Worm (Caenorhabditis elegans) whole organism, L3 larva: ENCODE measurements around the gene rpn-7.
"Not testable (repeated sequence)": the region's sequence is repeated elsewhere in the genome, so short reads cannot be mapped to it uniquely, and the experiment has no call there.

Experiments
- R02D3.7 ChIP-seq: fragments of 150-350 bp; optimal IDR thresholded peaks from 2 replicates; lab custom pipeline; 2014; ENCODE audit warnings: missing biosample characterization, missing genetic modification characterization
- ZK546.5 ChIP-seq: sonication (generic microtip); optimal IDR thresholded peaks from 2 replicates; lab custom pipeline; 2017; ENCODE audit warnings: missing biosample characterization, missing genetic modification characterization
- aly-2 ChIP-seq: fragments of 150-350 bp; optimal IDR thresholded peaks from 2 replicates; lab custom pipeline; 2014; ENCODE audit warnings: missing biosample characterization, missing genetic modification characterization
- ceh-16 ChIP-seq: sonication (generic microtip); optimal IDR thresholded peaks from 2 replicates; lab custom pipeline; 2017; ENCODE audit warnings: missing biosample characterization, missing genetic modification characterization
- ceh-28 ChIP-seq: fragments of 150-350 bp; optimal IDR thresholded peaks from 2 replicates; lab custom pipeline; 2014; ENCODE audit warnings: missing biosample characterization, missing genetic modification reagents, missing genetic modification characterization
- ceh-82 ChIP-seq: fragments of 150-350 bp; optimal IDR thresholded peaks from 2 replicates; lab custom pipeline; 2014; ENCODE audit warnings: missing biosample characterization, missing genetic modification characterization
- ceh-9 ChIP-seq: sonication (generic microtip); optimal IDR thresholded peaks from 2 replicates; lab custom pipeline; 2018; ENCODE audit warnings: missing biosample characterization, missing genetic modification characterization
- daf-12 ChIP-seq: fragments of 150-350 bp; optimal IDR thresholded peaks from 2 replicates; lab custom pipeline; 2014; ENCODE audit warnings: missing biosample characterization, missing genetic modification reagents, missing genetic modification characterization
- egl-5 ChIP-seq: fragments of 150-350 bp; optimal IDR thresholded peaks from 2 replicates; lab custom pipeline; 2017; ENCODE audit warnings: missing biosample characterization, missing genetic modification reagents, missing genetic modification characterization, inconsistent platforms
- elt-2 ChIP-seq: sonication (generic microtip); optimal IDR thresholded peaks from 2 replicates; lab custom pipeline; 2016; ENCODE audit warnings: missing genetic modification reagents, mild to moderate bottlenecking, missing genetic modification characterization, missing compliant biosample characterization
- elt-3 ChIP-seq, 3 experiments: fragments of 150-350 bp in 1 of 3; sonication (generic microtip) in 2 of 3; optimal IDR thresholded peaks; 2 replicates in 2 of 3; 4 replicates in 1 of 3; lab custom pipeline; 2014 to 2017; ENCODE audit warnings: missing biosample characterization in 3 of 3, missing genetic modification characterization in 3 of 3
- eor-1 ChIP-seq, 2 experiments: fragments of 150-350 bp; optimal IDR thresholded peaks; 2 replicates each; lab custom pipeline; 2014 to 2018; ENCODE audit warnings: missing biosample characterization in 2 of 2, missing genetic modification characterization in 2 of 2
- fkh-10 ChIP-seq: sonication (generic microtip); optimal IDR thresholded peaks from 2 replicates; lab custom pipeline; 2017; ENCODE audit warnings: missing biosample characterization, missing genetic modification reagents, missing genetic modification characterization
- fkh-2 ChIP-seq: fragments of 150-350 bp; optimal IDR thresholded peaks from 2 replicates; lab custom pipeline; 2014; ENCODE audit warnings: missing biosample characterization, missing genetic modification reagents, missing genetic modification characterization
- fos-1 ChIP-seq: fragments of 150-350 bp; optimal IDR thresholded peaks from 2 replicates; lab custom pipeline; 2014; ENCODE audit warnings: missing biosample characterization, missing genetic modification characterization
- hmg-11 ChIP-seq: sonication (generic microtip); optimal IDR thresholded peaks from 2 replicates; lab custom pipeline; 2016; ENCODE audit warnings: missing genetic modification characterization, missing compliant biosample characterization
- jun-1 ChIP-seq: fragments of 150-350 bp; optimal IDR thresholded peaks from 2 replicates; lab custom pipeline; 2014; ENCODE audit warnings: missing biosample characterization, missing genetic modification reagents, missing genetic modification characterization
- lin-15B ChIP-seq: fragments of 150-350 bp; optimal IDR thresholded peaks from 2 replicates; lab custom pipeline; 2014; ENCODE audit warnings: missing biosample characterization, missing genetic modification characterization
- lin-39 ChIP-seq: fragments of 150-350 bp; optimal IDR thresholded peaks from 2 replicates; lab custom pipeline; 2018; ENCODE audit warnings: missing biosample characterization, missing genetic modification reagents, missing genetic modification characterization
- lsy-12 ChIP-seq: sonication (generic microtip); optimal IDR thresholded peaks from 2 replicates; lab custom pipeline; 2016; ENCODE audit warnings: mild to moderate bottlenecking, missing genetic modification characterization, missing compliant biosample characterization
- mdl-1 ChIP-seq: fragments of 150-350 bp; optimal IDR thresholded peaks from 2 replicates; lab custom pipeline; 2014; ENCODE audit warnings: missing biosample characterization, missing genetic modification characterization
- nhr-12 ChIP-seq: fragments of 150-350 bp; optimal IDR thresholded peaks from 2 replicates; lab custom pipeline; 2014; ENCODE audit warnings: missing biosample characterization, missing genetic modification characterization
- nhr-23 ChIP-seq: fragments of 150-350 bp; optimal IDR thresholded peaks from 2 replicates; lab custom pipeline; 2014; ENCODE audit warnings: missing biosample characterization, missing genetic modification reagents, missing genetic modification characterization
- nhr-25 ChIP-seq: sonication (generic microtip); optimal IDR thresholded peaks from 2 replicates; lab custom pipeline; 2017; ENCODE audit warnings: missing biosample characterization, missing genetic modification characterization
- nhr-28 ChIP-seq: fragments of 150-350 bp; optimal IDR thresholded peaks from 2 replicates; lab custom pipeline; 2014; ENCODE audit warnings: missing biosample characterization, missing genetic modification characterization
- nhr-43 ChIP-seq: sonication (generic microtip); optimal IDR thresholded peaks from 2 replicates; lab custom pipeline; 2016; ENCODE audit warnings: mild to moderate bottlenecking, missing genetic modification characterization, missing compliant biosample characterization; ENCODE audit not compliant: poor library complexity, severe bottlenecking
- nhr-67 ChIP-seq: fragments of 150-350 bp; optimal IDR thresholded peaks from 2 replicates; lab custom pipeline; 2014; ENCODE audit warnings: missing biosample characterization, missing genetic modification characterization
- nhr-76 ChIP-seq: fragments of 150-350 bp; sonication (generic microtip); optimal IDR thresholded peaks from 5 replicates; lab custom pipeline; 2014; ENCODE audit warnings: missing biosample characterization, missing genetic modification characterization
- nhr-77 ChIP-seq: fragments of 150-350 bp; optimal IDR thresholded peaks from 2 replicates; lab custom pipeline; 2014; ENCODE audit warnings: missing biosample characterization, missing genetic modification characterization
- pha-4 ChIP-seq: fragments of 150-350 bp; optimal IDR thresholded peaks from 2 replicates; lab custom pipeline; 2014; ENCODE audit warnings: missing biosample characterization, missing genetic modification reagents, missing genetic modification characterization
- pqm-1 ChIP-seq: fragments of 150-350 bp; optimal IDR thresholded peaks from 2 replicates; lab custom pipeline; 2017; ENCODE audit warnings: missing biosample characterization, missing genetic modification characterization, inconsistent platforms
- sea-2 ChIP-seq: fragments of 150-350 bp; sonication (generic microtip); optimal IDR thresholded peaks from 4 replicates; lab custom pipeline; 2014; ENCODE audit warnings: missing biosample characterization, missing genetic modification reagents, missing genetic modification characterization
- skn-1 ChIP-seq: fragments of 150-350 bp; optimal IDR thresholded peaks from 2 replicates; lab custom pipeline; 2014; ENCODE audit warnings: missing biosample characterization, missing genetic modification characterization
- unc-62 ChIP-seq: fragments of 150-350 bp; sonication (generic microtip); optimal IDR thresholded peaks from 4 replicates; lab custom pipeline; 2014; ENCODE audit warnings: missing biosample characterization, missing genetic modification reagents, missing genetic modification characterization
- zag-1 ChIP-seq: fragments of 150-350 bp; optimal IDR thresholded peaks from 2 replicates; lab custom pipeline; 2014; ENCODE audit warnings: missing biosample characterization, missing genetic modification characterization
- ztf-11 ChIP-seq: fragments of 150-350 bp; optimal IDR thresholded peaks from 2 replicates; lab custom pipeline; 2014; ENCODE audit warnings: missing biosample characterization, missing genetic modification characterization
- ztf-4 ChIP-seq: fragments of 150-350 bp; optimal IDR thresholded peaks from 2 replicates; lab custom pipeline; 2014; ENCODE audit warnings: missing biosample characterization, missing genetic modification characterization

The rpn-7 gene

ce11 chrIV:9310935-9311566 lies 5.4 kb upstream of the rpn-7 start:
- TF ChIP-seq pha-4 (tag; lab: Kevin White, UChicago), result peak; percentile 3
- no peak for TF ChIP-seq mdl-1 (tag; lab: Kevin White, UChicago)
- no peak for TF ChIP-seq nhr-12
- peak; percentile 57 for TF ChIP-seq jun-1
- peak; percentile 89 for TF ChIP-seq elt-2 (tag; lab: Kevin White, UChicago)
- no peak for TF ChIP-seq nhr-28 (tag; lab: Kevin White, UChicago)
- TF ChIP-seq fkh-10, result no peak
- no peak for TF ChIP-seq fkh-2
- TF ChIP-seq ZK546.5 (tag; lab: Kevin White, UChicago), result no peak
- no peak for TF ChIP-seq fos-1 (tag; lab: Kevin White, UChicago)
- TF ChIP-seq egl-5 (tag; lab: Kevin White, UChicago), result no peak
- no peak for TF ChIP-seq ceh-9 (tag; lab: Kevin White, UChicago)
- no peak for TF ChIP-seq ztf-11 (tag; lab: Kevin White, UChicago)
- no peak for TF ChIP-seq hmg-11 (tag; lab: Kevin White, UChicago)
- TF ChIP-seq nhr-23 (tag; lab: Kevin White, UChicago), result no peak
- TF ChIP-seq daf-12 (tag; lab: Kevin White, UChicago), result no peak
- TF ChIP-seq lin-39 (tag; lab: Kevin White, UChicago), result no peak
- no peak for TF ChIP-seq elt-3 (tag; optimal IDR thresholded peaks at IDR 0.05; lab: Kevin White, UChicago)
- TF ChIP-seq R02D3.7 (tag; lab: Kevin White, UChicago), result no peak
- TF ChIP-seq ztf-4 (tag; lab: Kevin White, UChicago), result no peak
- TF ChIP-seq lin-15B (tag; lab: Kevin White, UChicago), result no peak
- TF ChIP-seq skn-1, result no peak
- TF ChIP-seq zag-1 (tag; lab: Kevin White, UChicago), result no peak
- TF ChIP-seq nhr-25, result no peak
- no peak for TF ChIP-seq aly-2 (tag; lab: Kevin White, UChicago)
- TF ChIP-seq nhr-77 (tag; lab: Kevin White, UChicago), result no peak
- peak; percentile 73 for TF ChIP-seq pqm-1 (tag; lab: Kevin White, UChicago)
- no peak for TF ChIP-seq unc-62
- no peak for TF ChIP-seq nhr-67 (tag; lab: Kevin White, UChicago)
- no peak for TF ChIP-seq lsy-12 (tag; lab: Kevin White, UChicago)

- not testable (repeated sequence) for TF ChIP-seq ceh-82 (tag; lab: Kevin White, UChicago); nhr-28 (tag; lab: Kevin White, UChicago); ceh-16
- TF ChIP-seq, all 47 proteins: peak for 0; not testable (repeated sequence) for 47
These were observed 3.6 kb upstream of the rpn-7 start, which contains the start of gene F49C12.7 for ce11 chrIV:9312827-9313226. Gene F49C12.7 (minus strand): TSS chrIV:9312927.

ce11 chrIV:9318147-9318546 lies 1.7 kb downstream of the rpn-7 start:
- no peak for TF ChIP-seq eor-1 (tag; optimal IDR thresholded peaks at IDR 0.05; lab: Kevin White, UChicago)
- no peak for TF ChIP-seq hmg-11 (tag; lab: Kevin White, UChicago)
- TF ChIP-seq nhr-76 (tag; lab: Kevin White, UChicago), result no peak
- TF ChIP-seq, all 47 proteins: peak for 0

ce11 chrIV:9319080-9319479 lies 2.6 kb downstream of the rpn-7 start, which contains the start of the genes F49C12.11 and nemt-1:
Gene F49C12.11 (plus strand): TSS chrIV:9319380.
Gene nemt-1 (minus strand): TSS chrIV:9319439.
- TF ChIP-seq elt-3 (tag; optimal IDR thresholded peaks at IDR 0.05; lab: Kevin White, UChicago), result no peak
- no peak for TF ChIP-seq nhr-43 (tag; lab: Kevin White, UChicago)
- TF ChIP-seq ceh-16, result no peak
- TF ChIP-seq fkh-10, result no peak
- no peak for TF ChIP-seq pha-4 (tag; lab: Kevin White, UChicago)
- no peak for TF ChIP-seq ceh-28 (tag; lab: Kevin White, UChicago)
- TF ChIP-seq mdl-1 (tag; lab: Kevin White, UChicago), result no peak
- no peak for TF ChIP-seq sea-2 (GFP tag; lab: Kevin White, UChicago)
- no peak for TF ChIP-seq lin-15B (tag; lab: Kevin White, UChicago)
- TF ChIP-seq nhr-76 (tag; lab: Kevin White, UChicago), result no peak
- TF ChIP-seq nhr-12, result no peak
- no peak for TF ChIP-seq R02D3.7 (tag; lab: Kevin White, UChicago)
- no peak for TF ChIP-seq aly-2 (tag; lab: Kevin White, UChicago)
- TF ChIP-seq pqm-1 (tag; lab: Kevin White, UChicago), result no peak
